Worm (Caenorhabditis elegans): ENCODE measurements around the gene nac-1.

The nac-1 gene

DNA sequence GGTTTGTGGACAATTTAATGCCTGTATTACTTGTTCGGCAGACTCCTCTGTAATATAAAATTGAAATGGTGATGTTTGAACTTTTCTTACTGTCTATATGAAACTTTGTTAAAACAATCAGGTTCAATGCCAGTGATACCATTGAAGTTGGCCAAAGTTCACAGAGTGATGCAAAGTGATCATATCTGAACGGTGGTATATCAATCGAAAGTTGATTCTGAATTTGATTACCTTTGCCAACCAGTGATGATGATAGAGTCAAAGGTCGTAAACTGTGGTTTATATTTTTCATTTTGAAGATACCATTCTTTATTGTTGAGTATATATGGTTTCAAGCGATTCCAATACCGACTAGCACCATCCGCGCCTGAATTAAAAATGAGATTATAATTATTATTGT lies 8.5 kb downstream of the nac-1 start:
- TF ChIP-seq elt-3 (tag; optimal IDR thresholded peaks at IDR 0.05) = peak in 2 of 3 experiments; percentile 54 to 67
- no peak for TF ChIP-seq mml-1 (tag; optimal IDR thresholded peaks at IDR 0.05)

ce11 chrX:14905161-14905560 lies 10.2 kb downstream of the nac-1 start, which contains the start of gene hex-5:
Gene hex-5, minus strand, starts transcription at chrX:14905261.
- TF ChIP-seq nhr-77 (tag; optimal IDR thresholded peaks at IDR 0.05) (no peak), ama-1 (optimal IDR thresholded peaks at IDR 0.05) (no peak), ceh-28 (tag; optimal IDR thresholded peaks at IDR 0.05) (no peak), ZK546.5 (tag; optimal IDR thresholded peaks at IDR 0.05) (no peak), ceh-82 (tag; optimal IDR thresholded peaks at IDR 0.05) (no peak), skn-1 (tag; optimal IDR thresholded peaks at IDR 0.05) (no peak), daf-12 (tag; optimal IDR thresholded peaks at IDR 0.05) (no peak), fkh-2 (tag; optimal IDR thresholded peaks at IDR 0.05) (no peak), egl-5 (tag; optimal IDR thresholded peaks at IDR 0.05) (no peak), sea-2 (GFP tag; optimal IDR thresholded peaks at IDR 0.05) (no peak), pha-4 (tag; optimal IDR thresholded peaks at IDR 0.05) (no peak), ztf-4 (tag; optimal IDR thresholded peaks at IDR 0.05) (no peak), ceh-16 (tag; optimal IDR thresholded peaks at IDR 0.05) (no peak), eor-1 (tag; optimal IDR thresholded peaks at IDR 0.05) (no peak), nhr-43 (tag; optimal IDR thresholded peaks at IDR 0.05; ENCODE audit: poor library complexity, severe bottlenecking) (no peak), lin-15B (tag; optimal IDR thresholded peaks at IDR 0.05) (no peak), mml-1 (tag; optimal IDR thresholded peaks at IDR 0.05) (no peak), fos-1 (tag; optimal IDR thresholded peaks at IDR 0.05) (no peak), nfya-1 (tag; optimal IDR thresholded peaks at IDR 0.05; ENCODE audit: insufficient read depth) (no peak)

ce11 chrX:14907257-14907801 lies 12.4 kb downstream of the nac-1 start:
- no peak for TF ChIP-seq jun-1 (tag; optimal IDR thresholded peaks at IDR 0.05)
- TF ChIP-seq aly-2 (tag; optimal IDR thresholded peaks at IDR 0.05) = no peak
- TF ChIP-seq nhr-237 (tag; optimal IDR thresholded peaks at IDR 0.05) = no peak
- no peak for TF ChIP-seq elt-2 (tag; optimal IDR thresholded peaks at IDR 0.05)
- no peak for TF ChIP-seq lin-15B (tag; optimal IDR thresholded peaks at IDR 0.05)
- no peak for TF ChIP-seq ama-1 (optimal IDR thresholded peaks at IDR 0.05)
- peak; percentile 22 for TF ChIP-seq nhr-23 (tag; optimal IDR thresholded peaks at IDR 0.05)
- peak in 1 of 3 experiments; percentile 37 for TF ChIP-seq elt-3 (tag; optimal IDR thresholded peaks at IDR 0.05)
- no peak for TF ChIP-seq fkh-2 (tag; optimal IDR thresholded peaks at IDR 0.05)
- TF ChIP-seq ztf-4 (tag; optimal IDR thresholded peaks at IDR 0.05) = no peak
- TF ChIP-seq ceh-28 (tag; optimal IDR thresholded peaks at IDR 0.05) = no peak
- no peak for TF ChIP-seq fkh-10 (GFP tag; optimal IDR thresholded peaks at IDR 0.05)
- TF ChIP-seq nhr-76 (tag; optimal IDR thresholded peaks at IDR 0.05) = peak; percentile 18
- no peak for TF ChIP-seq mml-1 (tag; optimal IDR thresholded peaks at IDR 0.05)

DNA sequence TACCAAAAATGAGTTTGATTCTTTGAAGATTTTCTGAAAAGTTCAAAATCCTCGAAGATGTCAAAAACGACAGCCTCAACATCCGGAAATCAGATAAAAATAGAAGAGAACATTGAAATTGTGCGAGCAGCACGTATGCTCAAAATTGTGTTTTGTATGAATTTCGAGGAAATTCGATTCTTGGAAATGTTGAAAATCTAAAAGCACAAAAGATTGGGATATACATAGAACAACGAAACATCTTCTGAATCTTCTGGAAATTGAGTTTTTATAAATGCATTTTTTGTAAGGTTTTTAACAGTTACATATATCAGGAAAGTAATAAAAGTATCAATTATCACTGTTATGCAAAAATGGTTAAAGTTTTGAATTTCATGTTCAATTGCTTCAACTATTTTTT lies 15.7 kb downstream of the nac-1 start:
- TF ChIP-seq elt-2 (tag; optimal IDR thresholded peaks at IDR 0.05) (no peak), eor-1 (tag; optimal IDR thresholded peaks at IDR 0.05) (no peak), fkh-10 (GFP tag; optimal IDR thresholded peaks at IDR 0.05) (peak; percentile 85)

DNA sequence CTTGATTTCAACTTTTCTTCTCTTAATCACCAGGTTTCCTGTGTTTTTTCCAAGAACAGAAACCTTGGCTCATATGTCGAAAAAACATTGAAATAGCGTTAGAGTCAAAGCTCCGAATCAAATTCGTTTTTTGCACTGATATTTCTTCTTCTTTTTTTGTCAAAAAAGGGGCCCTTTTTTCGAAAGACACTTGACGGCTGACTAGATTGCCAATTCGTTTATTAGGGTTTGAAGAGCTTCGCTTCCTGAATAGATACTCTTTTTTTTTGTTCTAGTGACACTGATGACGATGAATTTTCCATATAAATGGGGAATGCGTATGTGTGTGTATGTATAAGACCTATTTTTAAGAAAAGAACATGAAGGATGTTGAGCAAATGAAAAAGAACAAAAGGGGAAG lies 21.8 kb downstream of the nac-1 start:
- TF ChIP-seq lin-39 (tag; optimal IDR thresholded peaks at IDR 0.05) = no peak
- TF ChIP-seq fkh-10 (GFP tag; optimal IDR thresholded peaks at IDR 0.05) = peak; percentile 9

DNA sequence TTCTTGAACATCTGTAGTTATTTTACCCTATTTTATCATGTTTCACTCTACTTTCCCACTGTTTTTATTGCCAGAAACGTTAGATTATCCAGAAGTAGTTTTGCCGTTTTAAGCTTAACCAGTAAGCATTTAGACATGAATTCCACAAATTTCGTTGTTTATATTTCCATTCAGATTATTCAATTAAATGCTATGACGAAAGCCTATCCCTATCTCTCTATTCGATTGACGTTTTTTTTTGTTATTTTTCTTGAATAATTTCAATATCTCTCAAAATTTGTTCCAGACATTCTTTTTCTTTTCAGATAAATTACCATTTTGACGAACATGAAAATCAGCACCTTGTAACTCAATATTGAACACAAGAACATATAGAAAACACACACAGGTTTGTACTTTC lies 23.6 kb downstream of the nac-1 start, which contains the start of gene npr-40:
Gene npr-40 (plus strand): TSS at position 301 of the 400 bp plus-strand sequence.
- TF ChIP-seq elt-1 (tag; optimal IDR thresholded peaks at IDR 0.05) (no peak), egl-27 (tag; optimal IDR thresholded peaks at IDR 0.05) (no peak), ztf-4 (tag; optimal IDR thresholded peaks at IDR 0.05) (no peak), jun-1 (tag; optimal IDR thresholded peaks at IDR 0.05) (no peak)

DNA sequence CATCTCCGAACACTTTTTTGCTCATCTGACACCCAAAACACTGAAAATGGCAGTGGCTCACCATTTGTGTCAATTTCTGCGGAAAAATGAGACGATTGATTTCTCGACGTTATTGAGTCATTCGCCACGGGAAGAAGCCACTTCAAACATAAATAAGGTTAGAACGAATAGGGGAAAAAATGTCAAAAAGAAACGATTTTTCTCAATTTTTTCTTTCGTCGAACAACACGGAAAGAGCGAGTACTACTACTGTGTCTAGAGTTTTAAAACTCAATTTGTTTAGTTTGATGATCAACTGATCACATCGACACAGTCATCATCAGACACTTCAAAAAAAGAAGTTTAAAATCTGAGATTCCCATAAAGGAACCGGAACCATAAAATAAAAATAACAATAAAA lies 25.9 kb downstream of the nac-1 start:
- TF ChIP-seq pqm-1 (tag; optimal IDR thresholded peaks at IDR 0.05) (no peak), fkh-10 (GFP tag; optimal IDR thresholded peaks at IDR 0.05) (peak; percentile 86)

Measured in whole organism, L3 larva.